Worm (Caenorhabditis elegans) whole organism, L4 larva: Measurements from ENCODE around the gene W04H10.5.
"Not testable (repeated sequence)": the region's sequence is repeated elsewhere in the genome, so short reads cannot be mapped to it uniquely, and the experiment has no call there.

Source experiments
- ctbp-1 ChIP-seq: fragments of 200-800 bp; sonication (Bioruptor generic); IDR thresholded peaks from 2 replicates; pipeline ENCODE4 v1.3.6; 2022; ENCODE audit warnings: missing genetic modification reagents, missing genetic modification characterization, missing compliant biosample characterization
- daf-12 ChIP-seq: fragments of 150-350 bp; optimal IDR thresholded peaks from 2 replicates; lab custom pipeline; 2014; ENCODE audit warnings: missing biosample characterization, missing genetic modification reagents, missing genetic modification characterization

DNA sequence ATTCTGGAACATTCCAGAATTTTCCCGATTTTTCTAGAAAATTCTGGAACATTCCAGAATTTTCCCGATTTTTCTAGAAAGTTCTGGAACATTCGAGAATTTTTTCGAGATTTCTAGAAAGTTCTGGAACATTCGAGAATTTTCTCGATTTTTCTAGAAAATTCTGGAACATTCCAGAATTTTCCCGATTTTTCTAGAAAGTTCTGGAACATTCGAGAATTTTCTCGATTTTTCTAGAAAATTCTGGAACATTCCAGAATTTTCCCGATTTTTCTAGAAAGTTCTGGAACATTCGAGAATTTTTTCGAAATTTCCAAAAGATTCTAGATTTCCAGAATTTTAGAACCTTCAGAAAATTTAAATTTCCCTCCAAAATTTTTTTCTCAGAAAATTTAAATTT lies 26.4 kb downstream of the W04H10.5 start:
- not testable (repeated sequence) for TF ChIP-seq ctbp-1 (GFP tag; lab: Robert Waterston, UW); daf-12 (tag; lab: Kevin White, UChicago)
